Worm (Caenorhabditis elegans) whole organism, young adult: ENCODE measurements around the gene oac-51.

Experiments
- B0035.1 ChIP-seq: sonication (generic microtip); optimal IDR thresholded peaks from 2 replicates; lab custom pipeline; 2016; ENCODE audit warnings: missing genetic modification characterization, mild to moderate bottlenecking, missing compliant biosample characterization, missing genotype, missing genetic modification reagents
- D2030.7 ChIP-seq: fragments of 200-800 bp; sonication (Bioruptor generic); IDR thresholded peaks from 2 replicates; pipeline ENCODE4 v1.3.6; 2022; ENCODE audit warnings: missing genetic modification reagents, missing genetic modification characterization, missing compliant biosample characterization
- F10E7.11 ChIP-seq: sonication (generic microtip); optimal IDR thresholded peaks from 2 replicates; lab custom pipeline; 2017; ENCODE audit warnings: mild to moderate bottlenecking, missing genetic modification characterization, moderate library complexity, missing compliant biosample characterization
- F22D6.2 ChIP-seq: sonication (generic microtip); optimal IDR thresholded peaks from 2 replicates; lab custom pipeline; 2016; ENCODE audit warnings: mild to moderate bottlenecking, missing genetic modification characterization, missing compliant biosample characterization
- F49E8.2 ChIP-seq: sonication (generic microtip); optimal IDR thresholded peaks from 3 replicates; lab custom pipeline; 2017; ENCODE audit warnings: missing genetic modification characterization, mild to moderate bottlenecking, missing compliant biosample characterization, antibody characterized with exemption, moderate library complexity; ENCODE audit not compliant: insufficient read depth
- F52B5.7 ChIP-seq: sonication (generic microtip); optimal IDR thresholded peaks from 2 replicates; lab custom pipeline; 2016; ENCODE audit warnings: mild to moderate bottlenecking, missing genetic modification characterization, missing compliant biosample characterization
- F57A8.1 ChIP-seq: fragments of 200-800 bp; sonication (Bioruptor generic); optimal IDR thresholded peaks from 2 replicates; lab custom pipeline; 2018; ENCODE audit warnings: mild to moderate bottlenecking, missing genetic modification characterization, moderate library complexity, missing compliant biosample characterization
- Y53G8AR.9 ChIP-seq: fragments of 200-800 bp; sonication (Bioruptor generic); conservative IDR thresholded peaks from 2 replicates; pipeline ENCODE4 v1.3.6; 2022; ENCODE audit warnings: missing genetic modification reagents, missing genetic modification characterization, missing compliant biosample characterization
- Y56A3A.18 ChIP-seq: fragments of 200-800 bp; sonication (Bioruptor generic); IDR thresholded peaks from 2 replicates; pipeline ENCODE4 v1.3.6; 2022; ENCODE audit warnings: missing genetic modification reagents, missing genetic modification characterization, missing compliant biosample characterization
- akir-1 ChIP-seq: fragments of 200-800 bp; sonication (Bioruptor generic); optimal IDR thresholded peaks from 2 replicates; lab custom pipeline; 2018; ENCODE audit warnings: mild to moderate bottlenecking, missing genetic modification characterization, moderate library complexity, missing compliant biosample characterization
- ccch-3 ChIP-seq: fragments of 200-800 bp; sonication (Bioruptor generic); optimal IDR thresholded peaks from 2 replicates; lab custom pipeline; 2018; ENCODE audit warnings: mild to moderate bottlenecking, missing genetic modification characterization, missing compliant biosample characterization
- ceh-27 ChIP-seq: fragments of 200-800 bp; sonication (Bioruptor generic); optimal IDR thresholded peaks from 2 replicates; lab custom pipeline; 2018; ENCODE audit warnings: mild to moderate bottlenecking, missing genetic modification characterization, moderate library complexity, missing compliant biosample characterization
- ceh-40 ChIP-seq: fragments of 200-800 bp; sonication (Bioruptor generic); IDR thresholded peaks from 2 replicates; pipeline ENCODE4 v1.3.6; 2022; ENCODE audit warnings: missing genetic modification characterization, missing compliant biosample characterization
- ceh-79 ChIP-seq: sonication (generic microtip); optimal IDR thresholded peaks from 2 replicates; lab custom pipeline; 2017; ENCODE audit warnings: mild to moderate bottlenecking, missing genetic modification characterization, missing compliant biosample characterization
- chd-7 ChIP-seq: sonication (generic microtip); optimal IDR thresholded peaks from 2 replicates; lab custom pipeline; 2016; ENCODE audit warnings: mild to moderate bottlenecking, missing genetic modification characterization, moderate library complexity, missing compliant biosample characterization
- dpl-1 ChIP-seq: fragments of 150-350 bp; optimal IDR thresholded peaks from 2 replicates; lab custom pipeline; 2014; ENCODE audit warnings: missing biosample characterization, missing genetic modification reagents, missing genetic modification characterization
- egl-18 ChIP-seq: fragments of 200-800 bp; sonication (Bioruptor generic); IDR thresholded peaks from 2 replicates; pipeline ENCODE4 v1.3.6; 2022; ENCODE audit warnings: missing genetic modification reagents, missing genetic modification characterization, missing compliant biosample characterization
- egl-44 ChIP-seq: fragments of 200-800 bp; sonication (Bioruptor generic); IDR thresholded peaks from 2 replicates; pipeline ENCODE4 v1.3.6; 2022; ENCODE audit warnings: missing genetic modification reagents, missing genetic modification characterization, missing compliant biosample characterization
- lag-1 ChIP-seq: fragments of 200-800 bp; sonication (Bioruptor generic); IDR thresholded peaks from 2 replicates; pipeline ENCODE4 v1.3.6; 2022; ENCODE audit warnings: missing genetic modification reagents, missing genetic modification characterization, missing compliant biosample characterization
- let-607 ChIP-seq, 2 experiments: fragments of 200-800 bp in 1 of 2; sonication (Bioruptor generic) in 1 of 2; sonication (generic microtip) in 1 of 2; optimal IDR thresholded peaks; 2 replicates each; lab custom pipeline; 2016 to 2018; ENCODE audit warnings: mild to moderate bottlenecking in 2 of 2, missing compliant biosample characterization in 2 of 2, missing genetic modification characterization in 2 of 2, moderate library complexity in 2 of 2, missing genotype in 1 of 2
- lin-26 ChIP-seq: fragments of 200-800 bp; sonication (Bioruptor generic); IDR thresholded peaks from 2 replicates; pipeline ENCODE4 v1.3.6; 2022; ENCODE audit warnings: missing genetic modification reagents, missing genetic modification characterization, missing compliant biosample characterization
- lir-1 ChIP-seq: fragments of 200-800 bp; sonication (Bioruptor generic); conservative IDR thresholded peaks from 2 replicates; pipeline ENCODE4 v1.3.6; 2022; ENCODE audit warnings: missing genetic modification reagents, missing genetic modification characterization, missing compliant biosample characterization
- lsy-27 ChIP-seq: sonication (generic microtip); optimal IDR thresholded peaks from 2 replicates; lab custom pipeline; 2017; ENCODE audit warnings: missing genetic modification characterization, mild to moderate bottlenecking, missing compliant biosample characterization, antibody characterized with exemption, missing genotype, borderline replicate concordance; ENCODE audit not compliant: insufficient read depth
- madf-3 ChIP-seq: fragments of 200-800 bp; sonication (Bioruptor generic); IDR thresholded peaks from 2 replicates; pipeline ENCODE4 v1.3.6; 2022; ENCODE audit warnings: missing genetic modification reagents, missing genetic modification characterization, missing compliant biosample characterization
- mcd-1 ChIP-seq: fragments of 200-800 bp; sonication (Bioruptor generic); IDR thresholded peaks from 2 replicates; pipeline ENCODE4 v1.3.6; 2022; ENCODE audit warnings: missing genetic modification reagents, missing genetic modification characterization, missing compliant biosample characterization
- mes-4 ChIP-seq: sonication (generic microtip); optimal IDR thresholded peaks from 2 replicates; lab custom pipeline; 2016; ENCODE audit warnings: missing genotype, missing genetic modification characterization, missing compliant biosample characterization
- nfya-2 ChIP-seq: fragments of 200-800 bp; sonication (Bioruptor generic); IDR thresholded peaks from 2 replicates; pipeline ENCODE4 v1.3.6; 2022; ENCODE audit warnings: missing genetic modification reagents, missing genetic modification characterization, missing compliant biosample characterization
- nfyb-1 ChIP-seq: fragments of 200-800 bp; sonication (Bioruptor generic); IDR thresholded peaks from 2 replicates; pipeline ENCODE4 v1.3.6; 2022; ENCODE audit warnings: missing genetic modification reagents, missing genetic modification characterization, missing compliant biosample characterization
- nhr-179 ChIP-seq: sonication (generic microtip); optimal IDR thresholded peaks from 2 replicates; lab custom pipeline; 2016; ENCODE audit warnings: mild to moderate bottlenecking, missing genetic modification characterization, missing compliant biosample characterization
- nhr-80 ChIP-seq: sonication (generic microtip); optimal IDR thresholded peaks from 2 replicates; lab custom pipeline; 2016; ENCODE audit warnings: missing genetic modification characterization, missing compliant biosample characterization
- nhr-90 ChIP-seq: sonication (generic microtip); optimal IDR thresholded peaks from 2 replicates; lab custom pipeline; 2016; ENCODE audit warnings: missing genotype, mild to moderate bottlenecking, missing genetic modification characterization, missing compliant biosample characterization
- rpc-1 ChIP-seq, 2 experiments: fragments of 150-350 bp in 1 of 2; sonication (generic microtip) in 1 of 2; optimal IDR thresholded peaks; 2 replicates each; lab custom pipeline; 2014 to 2018; ENCODE audit warnings: missing biosample characterization in 1 of 2, missing genetic modification characterization in 1 of 2, missing genetic modification reagents in 1 of 2, missing genotype in 1 of 2
- sdz-38 ChIP-seq: sonication (generic microtip); optimal IDR thresholded peaks from 2 replicates; lab custom pipeline; 2016; ENCODE audit warnings: missing genotype, missing genetic modification characterization, missing compliant biosample characterization
- snpc-3.4 ChIP-seq: sonication (generic microtip); optimal IDR thresholded peaks from 2 replicates; lab custom pipeline; 2017; ENCODE audit warnings: missing genetic modification characterization, mild to moderate bottlenecking, missing compliant biosample characterization, antibody characterized with exemption, moderate library complexity, missing genotype, missing genetic modification reagents
- snpc-4 ChIP-seq, 5 experiments: fragments of 150-350 bp in 1 of 5; sonication (generic microtip) in 4 of 5; optimal IDR thresholded peaks; 2 replicates each; lab custom pipeline; 2014 to 2018; ENCODE audit warnings: missing genetic modification characterization in 5 of 5, missing biosample characterization in 3 of 5, antibody characterized with exemption in 2 of 5, mild to moderate bottlenecking in 2 of 5, missing compliant biosample characterization in 2 of 5, missing genotype in 2 of 5, moderate library complexity in 2 of 5, missing genetic modification reagents in 1 of 5
- somi-1 ChIP-seq: fragments of 200-800 bp; sonication (Bioruptor generic); optimal IDR thresholded peaks from 2 replicates; lab custom pipeline; 2018; ENCODE audit warnings: mild to moderate bottlenecking, missing genetic modification characterization, missing compliant biosample characterization
- sptf-2 ChIP-seq: fragments of 200-800 bp; sonication (Bioruptor generic); optimal IDR thresholded peaks from 2 replicates; lab custom pipeline; 2018; ENCODE audit warnings: mild to moderate bottlenecking, missing genetic modification characterization, missing compliant biosample characterization
- unc-130 ChIP-seq: sonication (generic microtip); optimal IDR thresholded peaks from 2 replicates; lab custom pipeline; 2016; ENCODE audit warnings: missing genetic modification reagents, missing genetic modification characterization, missing compliant biosample characterization
- unc-62 ChIP-seq: fragments of 150-350 bp; optimal IDR thresholded peaks from 2 replicates; lab custom pipeline; 2014; ENCODE audit warnings: missing biosample characterization, missing genetic modification reagents, missing genetic modification characterization
- zfh-2 ChIP-seq: fragments of 200-800 bp; sonication (Bioruptor generic); conservative IDR thresholded peaks from 2 replicates; pipeline ENCODE4 v1.3.6; 2022; ENCODE audit warnings: missing genetic modification reagents, missing genetic modification characterization, missing compliant biosample characterization

Gene oac-51

ce11 chrIV:4390438-4390894, 53.9 kb downstream of the oac-51 start, which contains the start of the genes rpl-7A and set-21 (continued):
- TF ChIP-seq nfyb-1 (GFP tag; lab: Robert Waterston, UW) (peak; percentile 98), ceh-79 (tag; lab: Kevin White, UChicago) (no peak), F22D6.2 (tag; lab: Kevin White, UChicago) (peak; percentile 75), let-607 (tag; optimal IDR thresholded peaks at IDR 0.05; lab: Kevin White, UChicago) (peak; percentile 85 to 92), somi-1 (GFP tag; lab: Kevin White, UChicago) (peak; percentile 80), lag-1 (no peak), ceh-27 (GFP tag; lab: Kevin White, UChicago) (peak; percentile 96), snpc-4 (GFP tag; optimal IDR thresholded peaks at IDR 0.05; lab: Kevin White, UChicago) (peak; percentile 55), snpc-4 (tag; optimal IDR thresholded peaks at IDR 0.05; lab: Kevin White, UChicago) (peak; percentile 25 to 82 (median 74)), F57A8.1 (no peak), snpc-3.4 (tag; lab: Kevin White, UChicago) (peak; percentile 77), mes-4 (tag; lab: Kevin White, UChicago) (no peak), F10E7.11 (tag; lab: Kevin White, UChicago) (no peak), egl-44 (GFP tag; lab: Robert Waterston, UW) (peak; percentile 62; the same call in 1 of the 2 replicates), nhr-179 (tag; lab: Kevin White, UChicago) (no peak), nhr-90 (tag; lab: Kevin White, UChicago) (peak; percentile 36), madf-3 (GFP tag; lab: Robert Waterston, UW) (peak; percentile 97), sdz-38 (no peak), F52B5.7 (peak; percentile 25), nfya-2 (0 out of 2 replicates have a peak, but pooled peaks have one; percentile 66), zfh-2 (peak; percentile 55; the same call in 1 of the 2 replicates), ccch-3 (GFP tag; lab: Kevin White, UChicago) (no peak), F49E8.2 (tag; lab: Kevin White, UChicago) (peak; percentile 86), B0035.1 (tag; lab: Kevin White, UChicago) (peak; percentile 36), mcd-1 (GFP tag; lab: Robert Waterston, UW) (peak; percentile 100), Y56A3A.18 (GFP tag; lab: Robert Waterston, UW) (peak; percentile 67; the same call in 1 of the 2 replicates), lir-1 (peak; percentile 97), lin-26 (GFP tag; lab: Robert Waterston, UW) (peak; percentile 25; the same call in 1 of the 2 replicates), akir-1 (GFP tag; lab: Kevin White, UChicago) (no peak), rpc-1 (optimal IDR thresholded peaks at IDR 0.05; lab: Kevin White, UChicago) (no peak), rpc-1 (tag; optimal IDR thresholded peaks at IDR 0.05; lab: Kevin White, UChicago) (no peak), unc-62 (GFP tag; lab: Kevin White, UChicago) (no peak), D2030.7 (GFP tag; lab: Robert Waterston, UW) (peak; percentile 97), unc-130 (GFP tag; lab: Kevin White, UChicago) (peak; percentile 82), lsy-27 (tag; lab: Kevin White, UChicago) (no peak), nhr-80 (tag; lab: Kevin White, UChicago) (peak; percentile 84), Y53G8AR.9 (GFP tag; lab: Robert Waterston, UW) (peak; percentile 99), ceh-40 (GFP tag; lab: Robert Waterston, UW) (no peak; the same call in 1 of the 2 replicates), dpl-1 (GFP tag; lab: Kevin White, UChicago) (peak; percentile 82), chd-7 (peak; percentile 72), egl-18 (GFP tag; lab: Robert Waterston, UW) (peak; percentile 97), sptf-2 (GFP tag; lab: Kevin White, UChicago) (no peak)
